Fruit fly (Drosophila melanogaster) S2 (cell line): ENCODE results near the gene CG14280.

Experiments used
- CG8478 ChIP-seq: fragments of >200 bp; optimal IDR thresholded peaks from 2 replicates; lab custom pipeline; 2018
- CTCF ChIP-seq, 2 experiments: fragments of >200 bp; optimal IDR thresholded peaks; 2 replicates each; lab custom pipeline; 2018

DNA sequence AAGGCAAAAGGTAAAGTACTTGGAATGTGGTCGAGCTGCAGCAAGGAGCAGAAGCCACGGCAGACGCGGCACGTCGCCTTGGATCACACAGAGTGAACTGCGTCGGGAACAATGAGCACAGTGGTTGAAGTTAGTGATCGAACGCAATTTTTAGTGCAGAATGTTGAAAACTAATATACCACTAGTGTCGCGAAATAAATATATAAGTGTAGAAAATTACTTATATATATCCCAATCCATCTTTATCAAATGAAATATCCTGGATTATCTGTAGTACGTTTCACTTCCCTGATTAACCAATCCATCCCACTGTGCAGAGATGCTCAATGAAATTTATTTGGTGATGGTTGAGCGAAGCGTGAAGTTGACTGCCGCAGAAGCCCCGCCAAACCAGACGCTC is 29.9 kb downstream of the CG14280 start:
- TF ChIP-seq CG8478 (lab: Kevin White, UChicago) (no peak), CTCF (optimal IDR thresholded peaks at IDR 0.05; lab: Kevin White, UChicago) (no peak)
